Worm (Caenorhabditis elegans) whole organism, L4/young adult: Measurements from ENCODE around the gene ZK380.4.
"Not testable (repeated sequence)": the region's sequence is repeated elsewhere in the genome, so short reads cannot be mapped to it uniquely, and the experiment has no call there.

ENCODE experiments used
- W03F9.2 ChIP-seq: fragments of 150-350 bp; optimal IDR thresholded peaks from 2 replicates; lab custom pipeline; 2014; ENCODE audit warnings: missing biosample characterization, missing genetic modification characterization
- dao-5 ChIP-seq: sonication (generic microtip); optimal IDR thresholded peaks from 2 replicates; lab custom pipeline; 2016; ENCODE audit warnings: missing genotype, missing genetic modification characterization, moderate library complexity, missing compliant biosample characterization
- him-1 ChIP-seq: sonication (generic microtip); optimal IDR thresholded peaks from 2 replicates; lab custom pipeline; 2016; ENCODE audit warnings: missing genotype, missing genetic modification reagents, missing genetic modification characterization, missing compliant biosample characterization

ZK380.4 gene

ce11 chrX:1651668-1652067 is at the start of gene ZK380.4:
TSS of gene ZK380.4 (minus strand) at chrX:1651994.
- TF ChIP-seq W03F9.2 (tag; lab: Kevin White, UChicago) (no peak), dao-5 (tag; lab: Kevin White, UChicago) (no peak), him-1 (no peak)

- TF ChIP-seq him-1 (no peak), W03F9.2 (tag; lab: Kevin White, UChicago) (no peak), dao-5 (tag; lab: Kevin White, UChicago) (no peak)
These were observed 46.7 kb upstream of the ZK380.4 start for ce11 chrX:1698476-1698875.

ce11 chrX:1696879-1697278 is 45.1 kb upstream of the ZK380.4 start, which contains the start of gene C36C9.4:
TSS of gene C36C9.4 (minus strand) at chrX:1696979.
- not testable (repeated sequence) for TF ChIP-seq W03F9.2 (tag; lab: Kevin White, UChicago); him-1; dao-5 (tag; lab: Kevin White, UChicago)

ce11 chrX:1690894-1691293 is 39.1 kb upstream of the ZK380.4 start, which contains the start of gene C36C9.6:
TSS of gene C36C9.6 (minus strand) at chrX:1690994.
- not testable (repeated sequence) for TF ChIP-seq him-1; dao-5 (tag; lab: Kevin White, UChicago); W03F9.2 (tag; lab: Kevin White, UChicago)

ce11 chrX:1689996-1690395 is 38.2 kb upstream of the ZK380.4 start, which contains the start of gene C36C9.12:
TSS of gene C36C9.12 (minus strand) at chrX:1690096.
- TF ChIP-seq dao-5 (tag; lab: Kevin White, UChicago); W03F9.2 (tag; lab: Kevin White, UChicago); him-1: not testable (repeated sequence)

ce11 chrX:1687079-1687478 is 35.3 kb upstream of the ZK380.4 start, which contains the start of gene C36C9.11:
TSS of gene C36C9.11 (plus strand) at chrX:1687379.
- not testable (repeated sequence) for TF ChIP-seq him-1; W03F9.2 (tag; lab: Kevin White, UChicago); dao-5 (tag; lab: Kevin White, UChicago)

- TF ChIP-seq dao-5 (tag; lab: Kevin White, UChicago) (no peak), him-1 (no peak), W03F9.2 (tag; lab: Kevin White, UChicago) (no peak)
These were observed 30.8 kb upstream of the ZK380.4 start, which contains the start of gene meg-4 for ce11 chrX:1682558-1682957. TSS of gene meg-4 (plus strand) at chrX:1682954.

ce11 chrX:1678021-1678420 is 26.2 kb upstream of the ZK380.4 start, which contains the start of gene fbxa-170:
TSS of gene fbxa-170 (minus strand) at chrX:1678121.
- TF ChIP-seq W03F9.2 (tag; lab: Kevin White, UChicago) (no peak), dao-5 (tag; lab: Kevin White, UChicago) (no peak), him-1 (no peak)

- TF ChIP-seq dao-5 (tag; lab: Kevin White, UChicago) (no peak), him-1 (no peak), W03F9.2 (tag; lab: Kevin White, UChicago) (no peak)
These were observed 24.1 kb upstream of the ZK380.4 start for ce11 chrX:1675879-1676278.

ce11 chrX:1674056-1674455 is 22.3 kb upstream of the ZK380.4 start, which contains the start of gene tbx-31:
TSS of gene tbx-31 (minus strand) at chrX:1674156.
- TF ChIP-seq him-1 (no peak), W03F9.2 (tag; lab: Kevin White, UChicago) (no peak), dao-5 (tag; lab: Kevin White, UChicago) (no peak)

ce11 chrX:1668748-1669147 is 17.0 kb upstream of the ZK380.4 start, which contains the start of gene R09H3.3:
TSS of gene R09H3.3 (minus strand) at chrX:1668848.
- TF ChIP-seq dao-5 (tag; lab: Kevin White, UChicago) (no peak), him-1 (no peak), W03F9.2 (tag; lab: Kevin White, UChicago) (no peak)

ce11 chrX:1667056-1667455 is 15.3 kb upstream of the ZK380.4 start:
- TF ChIP-seq him-1 (no peak), dao-5 (tag; lab: Kevin White, UChicago) (no peak), W03F9.2 (tag; lab: Kevin White, UChicago) (no peak)

ce11 chrX:1664925-1665324 is 13.1 kb upstream of the ZK380.4 start, which contains the start of gene R09H3.2:
TSS of gene R09H3.2 (minus strand) at chrX:1665025.
- no peak for TF ChIP-seq him-1
- no peak for TF ChIP-seq dao-5 (tag; lab: Kevin White, UChicago)
- TF ChIP-seq W03F9.2 (tag; lab: Kevin White, UChicago), result no peak

- TF ChIP-seq dao-5 (tag; lab: Kevin White, UChicago) (no peak), him-1 (no peak), W03F9.2 (tag; lab: Kevin White, UChicago) (no peak)
These were observed 3.4 kb upstream of the ZK380.4 start, which contains the start of gene tbx-32 for ce11 chrX:1655207-1655606. TSS of gene tbx-32 (plus strand) at chrX:1655507.
